Fruit fly (Drosophila melanogaster) whole organism, embryonic: ENCODE measurements around the gene CG7276.
A peak's percentile ranks its signal among the peaks of the same experiment; 100 is the strongest.

Experiments used
- B-H1 ChIP-seq: fragments of 200-800 bp; sonication (Bioruptor generic); IDR thresholded peaks from 3 replicates; pipeline ENCODE4 v1.3.6; 2022; ENCODE audit warnings: missing biosample characterization, missing genetic modification characterization
- CG11093 ChIP-seq: fragments of 200-800 bp; sonication (Bioruptor generic); IDR thresholded peaks from 3 replicates; pipeline ENCODE4 v1.3.6; 2022; ENCODE audit warnings: missing biosample characterization, missing genetic modification characterization
- CG12071 ChIP-seq: fragments of 200-800 bp; sonication (Bioruptor generic); optimal IDR thresholded peaks from 3 replicates; lab custom pipeline; 2018; ENCODE audit warnings: missing biosample characterization, mild to moderate bottlenecking, missing genetic modification characterization
- CG12659 ChIP-seq: fragments of 200-800 bp; sonication (Bioruptor generic); optimal IDR thresholded peaks from 3 replicates; lab custom pipeline; 2017; ENCODE audit warnings: mild to moderate bottlenecking, missing biosample characterization, missing genetic modification reagents, missing genetic modification characterization
- CG13775 ChIP-seq: fragments of 200-800 bp; sonication (Bioruptor generic); optimal IDR thresholded peaks from 3 replicates; lab custom pipeline; 2017; ENCODE audit warnings: missing biosample characterization, mild to moderate bottlenecking, missing genetic modification characterization
- CG14667 ChIP-seq: fragments of 200-800 bp; sonication (Bioruptor generic); IDR thresholded peaks from 2 replicates; pipeline ENCODE4 v1.3.6; 2022; ENCODE audit warnings: missing biosample characterization, missing genetic modification characterization
- CG16779 ChIP-seq: fragments of 200-800 bp; sonication (Bioruptor generic); IDR thresholded peaks from 2 replicates; pipeline ENCODE4 v1.3.6; 2022; ENCODE audit warnings: missing biosample characterization, missing genetic modification characterization
- CG16813 ChIP-seq: fragments of 200-800 bp; sonication (Bioruptor generic); IDR thresholded peaks from 3 replicates; pipeline ENCODE4 v1.3.6; 2022; ENCODE audit warnings: missing biosample characterization, missing genetic modification characterization; ENCODE audit not compliant: partially characterized antibody
- CG1792 ChIP-seq: fragments of 200-800 bp; sonication (Bioruptor generic); optimal IDR thresholded peaks from 2 replicates; lab custom pipeline; 2016; ENCODE audit warnings: missing biosample characterization, missing genetic modification characterization
- CG42726 ChIP-seq: fragments of 200-800 bp; sonication (Bioruptor generic); IDR thresholded peaks from 2 replicates; pipeline ENCODE4 v1.3.6; 2022; ENCODE audit warnings: missing biosample characterization, missing genetic modification characterization; ENCODE audit not compliant: partially characterized antibody
- CG4360 ChIP-seq: fragments of 200-800 bp; sonication (Bioruptor generic); IDR thresholded peaks from 2 replicates; pipeline ENCODE4 v1.3.6; 2022; ENCODE audit warnings: missing biosample characterization, missing genetic modification characterization
- CG4707 ChIP-seq: fragments of 200-800 bp; sonication (Bioruptor generic); optimal IDR thresholded peaks from 2 replicates; lab custom pipeline; 2018; ENCODE audit warnings: missing biosample characterization, mild to moderate bottlenecking, missing genetic modification characterization, moderate library complexity
- CG6654 ChIP-seq: fragments of 200-800 bp; sonication (Bioruptor generic); optimal IDR thresholded peaks from 2 replicates; lab custom pipeline; 2017; ENCODE audit warnings: missing biosample characterization, mild to moderate bottlenecking, missing genetic modification characterization
- CG9727 ChIP-seq: fragments of 200-800 bp; sonication (Bioruptor generic); optimal IDR thresholded peaks from 3 replicates; lab custom pipeline; 2017; ENCODE audit warnings: missing biosample characterization, mild to moderate bottlenecking, missing genetic modification characterization
- CG9817 ChIP-seq: fragments of 200-800 bp; sonication (Bioruptor generic); optimal IDR thresholded peaks from 2 replicates; lab custom pipeline; 2018; ENCODE audit warnings: missing biosample characterization, mild to moderate bottlenecking, missing genetic modification characterization, moderate library complexity
- CkIIα-i1 ChIP-seq: fragments of 200-800 bp; sonication (Bioruptor generic); IDR thresholded peaks from 2 replicates; pipeline ENCODE4 v1.3.6; 2022; ENCODE audit warnings: missing biosample characterization, missing genetic modification characterization
- D19B ChIP-seq: fragments of 200-800 bp; sonication (Bioruptor generic); optimal IDR thresholded peaks from 2 replicates; lab custom pipeline; 2017; ENCODE audit warnings: missing biosample characterization, mild to moderate bottlenecking, missing genetic modification characterization
- Eip74EF ChIP-seq, 2 experiments: fragments of 200-800 bp in 1 of 2; fragments of >200 bp in 1 of 2; sonication (Bioruptor generic) in 1 of 2; optimal IDR thresholded peaks; 2 replicates each; lab custom pipeline; 2017 to 2019; ENCODE audit warnings: missing biosample characterization in 2 of 2, missing genetic modification characterization in 2 of 2, mild to moderate bottlenecking in 1 of 2, moderate library complexity in 1 of 2
- Hmx ChIP-seq: fragments of 200-800 bp; sonication (Bioruptor generic); optimal IDR thresholded peaks from 2 replicates; lab custom pipeline; 2016; ENCODE audit warnings: missing biosample characterization, missing genetic modification characterization
- Meics ChIP-seq: fragments of 200-800 bp; sonication (Bioruptor generic); optimal IDR thresholded peaks from 2 replicates; lab custom pipeline; 2017; ENCODE audit warnings: missing biosample characterization, mild to moderate bottlenecking, missing genetic modification characterization
- Mrtf ChIP-seq: fragments of 200-800 bp; sonication (Bioruptor generic); IDR thresholded peaks from 3 replicates; pipeline ENCODE4 v1.3.6; 2022; ENCODE audit warnings: missing biosample characterization, missing genetic modification characterization
- NK7.1 ChIP-seq: fragments of 200-800 bp; sonication (Bioruptor generic); optimal IDR thresholded peaks from 3 replicates; lab custom pipeline; 2016; ENCODE audit warnings: missing biosample characterization, missing genetic modification characterization
- Oli ChIP-seq: fragments of 200-800 bp; sonication (Bioruptor generic); optimal IDR thresholded peaks from 2 replicates; lab custom pipeline; 2018; ENCODE audit warnings: missing biosample characterization, mild to moderate bottlenecking, missing genetic modification characterization, moderate library complexity
- Vsx1 ChIP-seq: fragments of 200-800 bp; sonication (Bioruptor generic); optimal IDR thresholded peaks from 2 replicates; lab custom pipeline; 2017; ENCODE audit warnings: missing biosample characterization, mild to moderate bottlenecking, missing genetic modification characterization, missing genetic modification reagents
- ab ChIP-seq: fragments of 200-800 bp; sonication (Bioruptor generic); optimal IDR thresholded peaks from 2 replicates; lab custom pipeline; 2016; ENCODE audit warnings: missing biosample characterization, missing genetic modification characterization
- bbx ChIP-seq: fragments of 200-800 bp; sonication (Bioruptor generic); IDR thresholded peaks from 2 replicates; pipeline ENCODE4 v1.3.6; 2022; ENCODE audit warnings: missing biosample characterization, missing genetic modification characterization; ENCODE audit not compliant: partially characterized antibody
- bcd ChIP-seq: fragments of 200-800 bp; sonication (Bioruptor generic); optimal IDR thresholded peaks from 2 replicates; lab custom pipeline; 2017; ENCODE audit warnings: missing biosample characterization, mild to moderate bottlenecking, missing genetic modification characterization
- bigmax ChIP-seq: fragments of 200-800 bp; sonication (Bioruptor generic); optimal IDR thresholded peaks from 2 replicates; lab custom pipeline; 2018; ENCODE audit warnings: missing biosample characterization, mild to moderate bottlenecking, missing genetic modification characterization
- cas ChIP-seq: fragments of 200-800 bp; sonication (Bioruptor generic); IDR thresholded peaks from 2 replicates; pipeline ENCODE4 v1.3.6; 2022; ENCODE audit warnings: missing biosample characterization, missing genetic modification characterization
- dati ChIP-seq: fragments of 200-800 bp; sonication (Bioruptor generic); IDR thresholded peaks from 2 replicates; pipeline ENCODE4 v1.3.6; 2022; ENCODE audit warnings: missing biosample characterization, missing genetic modification characterization
- dm ChIP-seq: fragments of 200-800 bp; sonication (Bioruptor generic); optimal IDR thresholded peaks from 3 replicates; lab custom pipeline; 2016; ENCODE audit warnings: missing biosample characterization, missing genetic modification characterization
- emc ChIP-seq: fragments of 200-800 bp; sonication (Bioruptor generic); optimal IDR thresholded peaks from 2 replicates; lab custom pipeline; 2016; ENCODE audit warnings: missing biosample characterization, missing genetic modification characterization
- en ChIP-seq: fragments of 200-800 bp; sonication (Bioruptor generic); optimal IDR thresholded peaks from 2 replicates; lab custom pipeline; 2016; ENCODE audit warnings: missing biosample characterization, missing genetic modification characterization
- gfzf ChIP-seq: fragments of 200-800 bp; sonication (Bioruptor generic); optimal IDR thresholded peaks from 2 replicates; lab custom pipeline; 2016; ENCODE audit warnings: missing biosample characterization, mild to moderate bottlenecking, missing genetic modification characterization, moderate library complexity
- gsb-n ChIP-seq: fragments of 200-800 bp; sonication (Bioruptor generic); optimal IDR thresholded peaks from 3 replicates; lab custom pipeline; 2018; ENCODE audit warnings: missing biosample characterization, mild to moderate bottlenecking, missing genetic modification characterization
- ind ChIP-seq: fragments of 200-800 bp; sonication (Bioruptor generic); optimal IDR thresholded peaks from 3 replicates; lab custom pipeline; 2016; ENCODE audit warnings: missing biosample characterization, missing genetic modification characterization
- pros ChIP-seq: fragments of 200-800 bp; sonication (Bioruptor generic); optimal IDR thresholded peaks from 3 replicates; lab custom pipeline; 2019; ENCODE audit warnings: missing biosample characterization, mild to moderate bottlenecking, missing genetic modification characterization, moderate library complexity
- pum ChIP-seq: fragments of 200-800 bp; sonication (Bioruptor generic); optimal IDR thresholded peaks from 2 replicates; lab custom pipeline; 2016; ENCODE audit warnings: missing biosample characterization, missing genetic modification characterization
- rib ChIP-seq: fragments of 200-800 bp; sonication (Bioruptor generic); IDR thresholded peaks from 2 replicates; pipeline ENCODE4 v1.3.6; 2022; ENCODE audit warnings: missing biosample characterization, missing genetic modification characterization
- ro ChIP-seq: fragments of 200-800 bp; sonication (Bioruptor generic); IDR thresholded peaks from 2 replicates; pipeline ENCODE4 v1.3.6; 2022; ENCODE audit warnings: missing biosample characterization, missing genetic modification characterization
- row ChIP-seq: fragments of 200-800 bp; sonication (Bioruptor generic); IDR thresholded peaks from 3 replicates; pipeline ENCODE4 v1.3.6; 2022; ENCODE audit warnings: missing biosample characterization, missing genetic modification characterization
- sc ChIP-seq, 3 experiments: fragments of >200 bp in 2 of 3; fragments of 200-800 bp in 1 of 3; sonication (Bioruptor generic) in 1 of 3; optimal IDR thresholded peaks; 2 replicates in 2 of 3; 3 replicates in 1 of 3; lab custom pipeline; 2017; ENCODE audit warnings: mild to moderate bottlenecking in 1 of 3, missing biosample characterization in 1 of 3, missing genetic modification characterization in 1 of 3, missing genetic modification reagents in 1 of 3
- seq ChIP-seq: fragments of 200-800 bp; sonication (Bioruptor generic); IDR thresholded peaks from 2 replicates; pipeline ENCODE4 v1.3.6; 2022; ENCODE audit warnings: missing biosample characterization, missing genetic modification characterization
- stc ChIP-seq: fragments of 200-800 bp; sonication (Bioruptor generic); IDR thresholded peaks from 2 replicates; pipeline ENCODE4 v1.3.6; 2022; ENCODE audit warnings: missing biosample characterization, missing genetic modification characterization
- tio ChIP-seq: fragments of 200-800 bp; sonication (Bioruptor generic); optimal IDR thresholded peaks from 2 replicates; lab custom pipeline; 2017; ENCODE audit warnings: missing biosample characterization, missing genetic modification characterization, inconsistent platforms
- tna ChIP-seq: fragments of 200-800 bp; sonication (Bioruptor generic); IDR thresholded peaks from 2 replicates; pipeline ENCODE4 v1.3.6; 2022; ENCODE audit warnings: missing biosample characterization, missing genetic modification characterization; ENCODE audit not compliant: partially characterized antibody
- tx ChIP-seq: fragments of 200-800 bp; sonication (Bioruptor generic); optimal IDR thresholded peaks from 2 replicates; lab custom pipeline; 2016; ENCODE audit warnings: missing biosample characterization, missing genetic modification characterization
- vvl ChIP-seq: fragments of 200-800 bp; sonication (Bioruptor generic); IDR thresholded peaks from 2 replicates; pipeline ENCODE4 v1.3.6; 2022; ENCODE audit warnings: missing biosample characterization, missing genetic modification characterization
- zen2 ChIP-seq: fragments of 200-800 bp; sonication (Bioruptor generic); IDR thresholded peaks from 3 replicates; pipeline ENCODE4 v1.3.6; 2022; ENCODE audit warnings: missing biosample characterization, missing genetic modification characterization; ENCODE audit not compliant: partially characterized antibody
- zf30C ChIP-seq: fragments of 200-800 bp; sonication (Bioruptor generic); optimal IDR thresholded peaks from 3 replicates; lab custom pipeline; 2018; ENCODE audit warnings: missing biosample characterization, mild to moderate bottlenecking, missing genetic modification characterization

Gene CG7276

DNA sequence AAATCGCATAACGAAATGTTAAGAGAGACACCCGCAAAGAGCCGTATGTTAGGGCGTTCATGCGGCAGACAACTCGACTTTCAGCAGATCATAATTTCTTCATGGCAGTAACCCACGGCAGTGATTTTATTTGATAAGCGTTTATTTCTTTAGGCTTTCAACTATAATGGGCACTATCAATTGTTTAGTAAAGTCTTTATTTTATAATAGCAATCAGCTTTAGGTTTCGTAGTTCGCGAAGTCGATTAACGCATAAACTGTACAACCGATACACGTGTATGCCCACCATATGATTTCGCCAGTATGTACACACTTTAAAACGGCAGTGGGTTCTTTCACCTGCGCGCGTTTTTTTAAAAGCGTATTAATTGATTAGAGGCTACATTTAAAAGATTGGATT lies 10.2 kb downstream of the CG7276 start, which contains the start of gene CG7841 (continued):
- peak; percentile 98 for TF ChIP-seq Meics
- peak; percentile 80 for TF ChIP-seq bigmax (GFP tag; lab: Kevin White, UChicago)
- peak; percentile 99 for TF ChIP-seq CG9727 (GFP tag; lab: Kevin White, UChicago)
- peak; percentile 63 for TF ChIP-seq zf30C (GFP tag; lab: Kevin White, UChicago)
- TF ChIP-seq Vsx1 = peak; percentile 95
- peak; percentile 96 for TF ChIP-seq CG1792 (GFP tag; lab: Kevin White, UChicago)
- TF ChIP-seq tio = peak; percentile 89
- peak; percentile 95 for TF ChIP-seq pum (GFP tag; lab: Kevin White, UChicago)
- TF ChIP-seq gsb-n (tag; lab: Kevin White, UChicago) = peak; percentile 98
- TF ChIP-seq NK7.1 = peak; percentile 97
- no peak for TF ChIP-seq CkIIα-i1 (GFP tag; lab: Robert Waterston, UW)
- peak; percentile 86 for TF ChIP-seq D19B (GFP tag; lab: Kevin White, UChicago)
- TF ChIP-seq pros = peak; percentile 93
- TF ChIP-seq Eip74EF (GFP tag; optimal IDR thresholded peaks at IDR 0.05; lab: Kevin White, UChicago) = peak in 1 of 2 experiments; percentile 98
- TF ChIP-seq Mrtf = no peak; the same call in 2 of the 3 replicates
- TF ChIP-seq ab (GFP tag; lab: Kevin White, UChicago) = peak; percentile 86
- peak; percentile 29 for TF ChIP-seq gfzf (GFP tag; lab: Kevin White, UChicago)
- TF ChIP-seq Oli (tag; lab: Kevin White, UChicago) = peak; percentile 96
- peak; percentile 97 for TF ChIP-seq en
- peak; percentile 99 for TF ChIP-seq vvl (GFP tag; lab: Robert Waterston, UW)
- peak; percentile 99 for TF ChIP-seq row (GFP tag; lab: Robert Waterston, UW)
- TF ChIP-seq CG42726 = 0 out of 2 replicates have a peak, but pooled peaks have one; percentile 4
- TF ChIP-seq bbx (GFP tag; lab: Robert Waterston, UW) = no peak
- no peak for TF ChIP-seq CG16813
- peak; percentile 88 for TF ChIP-seq CG6654
- TF ChIP-seq CG9817 (tag; lab: Kevin White, UChicago) = peak; percentile 96
- TF ChIP-seq CG12659 (GFP tag; lab: Kevin White, UChicago) = peak; percentile 99
- TF ChIP-seq sc (optimal IDR thresholded peaks at IDR 0.05; lab: Kevin White, UChicago) = no peak
- peak; percentile 95 for TF ChIP-seq sc (GFP tag; optimal IDR thresholded peaks at IDR 0.05; lab: Kevin White, UChicago)
- peak; percentile 91; the same call in 2 of the 3 replicates for TF ChIP-seq B-H1 (GFP tag; lab: Robert Waterston, UW)
- peak; percentile 96 for TF ChIP-seq ind
- TF ChIP-seq CG11093 (GFP tag; lab: Robert Waterston, UW) = peak; percentile 79; the same call in 2 of the 3 replicates
- peak; percentile 96 for TF ChIP-seq bcd (GFP tag; lab: Kevin White, UChicago)
- no peak for TF ChIP-seq ro
- TF ChIP-seq dm = peak; percentile 96
- peak; percentile 98 for TF ChIP-seq CG12071
- TF ChIP-seq tx (GFP tag; lab: Kevin White, UChicago) = peak; percentile 96
- TF ChIP-seq zen2 (GFP tag; lab: Robert Waterston, UW) = no peak
- TF ChIP-seq emc (GFP tag; lab: Kevin White, UChicago) = peak; percentile 90
- peak; percentile 87; the same call in 1 of the 2 replicates for TF ChIP-seq dati (GFP tag; lab: Robert Waterston, UW)
- peak; percentile 96 for TF ChIP-seq CG4707
- TF ChIP-seq tna = no peak
- peak; percentile 95 for TF ChIP-seq rib (GFP tag; lab: Robert Waterston, UW)
- peak; percentile 93 for TF ChIP-seq CG16779 (GFP tag; lab: Robert Waterston, UW)
- TF ChIP-seq CG14667 = no peak; the same call in 1 of the 2 replicates
- TF ChIP-seq CG4360 (GFP tag; lab: Robert Waterston, UW) = peak; percentile 74
- peak; percentile 97 for TF ChIP-seq seq (GFP tag; lab: Robert Waterston, UW)
- TF ChIP-seq cas (GFP tag; lab: Robert Waterston, UW) = peak; percentile 92; the same call in 1 of the 2 replicates
- peak; percentile 93 for TF ChIP-seq Hmx (GFP tag; lab: Kevin White, UChicago)
- peak; percentile 97 for TF ChIP-seq stc (GFP tag; lab: Robert Waterston, UW)
- peak; percentile 98 for TF ChIP-seq CG13775 (GFP tag; lab: Kevin White, UChicago)
